Fruit fly (Drosophila melanogaster) whole organism, embryonic: Measurements from ENCODE around the gene mthl2.

Experiments used
- Aef1 ChIP-seq: fragments of 200-800 bp; sonication (Bioruptor generic); IDR thresholded peaks from 3 replicates; pipeline ENCODE4 v1.3.6; 2022; ENCODE audit warnings: missing biosample characterization, missing genetic modification characterization
- Blimp-1 ChIP-seq: fragments of 200-800 bp; sonication (Bioruptor generic); optimal IDR thresholded peaks from 3 replicates; lab custom pipeline; 2018; ENCODE audit warnings: missing biosample characterization, missing genetic modification characterization, mild to moderate bottlenecking, moderate library complexity, missing genetic modification reagents
- CG1024 ChIP-seq: fragments of 200-800 bp; sonication (Bioruptor generic); IDR thresholded peaks from 2 replicates; pipeline ENCODE4 v1.3.6; 2022; ENCODE audit warnings: missing biosample characterization, missing genetic modification characterization
- CG11085 ChIP-seq: fragments of 200-800 bp; sonication (Bioruptor generic); IDR thresholded peaks from 2 replicates; pipeline ENCODE4 v1.3.6; 2022; ENCODE audit warnings: missing biosample characterization, missing genetic modification characterization
- CG11560 ChIP-seq: fragments of 200-800 bp; sonication (Bioruptor generic); IDR thresholded peaks from 3 replicates; pipeline ENCODE4 v1.3.6; 2022; ENCODE audit warnings: missing biosample characterization, missing genetic modification characterization
- CG12104 ChIP-seq: fragments of 200-800 bp; sonication (Bioruptor generic); optimal IDR thresholded peaks from 3 replicates; lab custom pipeline; 2016; ENCODE audit warnings: missing biosample characterization, missing genetic modification characterization
- CG12155 ChIP-seq: fragments of 200-800 bp; sonication (Bioruptor generic); optimal IDR thresholded peaks from 3 replicates; lab custom pipeline; 2016; ENCODE audit warnings: missing biosample characterization, missing genetic modification characterization
- CG13624 ChIP-seq: fragments of 200-800 bp; sonication (Bioruptor generic); optimal IDR thresholded peaks from 2 replicates; lab custom pipeline; 2016; ENCODE audit warnings: missing biosample characterization, missing genetic modification characterization
- CG14860 ChIP-seq: fragments of 200-800 bp; sonication (Bioruptor generic); IDR thresholded peaks from 3 replicates; pipeline ENCODE4 v1.3.6; 2022; ENCODE audit warnings: missing biosample characterization, missing genetic modification characterization; ENCODE audit not compliant: partially characterized antibody
- CG15514 ChIP-seq: fragments of 200-800 bp; sonication (Bioruptor generic); optimal IDR thresholded peaks from 3 replicates; lab custom pipeline; 2017; ENCODE audit warnings: missing biosample characterization, missing genetic modification characterization, mild to moderate bottlenecking, moderate library complexity, missing genetic modification reagents
- CG18476 ChIP-seq: fragments of 200-800 bp; sonication (Bioruptor generic); optimal IDR thresholded peaks from 2 replicates; lab custom pipeline; 2016; ENCODE audit warnings: missing biosample characterization, mild to moderate bottlenecking, missing genetic modification characterization
- CG18619 ChIP-seq: fragments of 200-800 bp; sonication (Bioruptor generic); optimal IDR thresholded peaks from 3 replicates; lab custom pipeline; 2017; ENCODE audit warnings: missing biosample characterization, mild to moderate bottlenecking, missing genetic modification characterization
- CG31224 ChIP-seq: fragments of 200-800 bp; sonication (Bioruptor generic); IDR thresholded peaks from 2 replicates; pipeline ENCODE4 v1.3.6; 2022; ENCODE audit warnings: missing biosample characterization, missing genetic modification characterization
- CG31365 ChIP-seq: fragments of 200-800 bp; sonication (Bioruptor generic); optimal IDR thresholded peaks from 2 replicates; lab custom pipeline; 2018; ENCODE audit warnings: missing biosample characterization, mild to moderate bottlenecking, missing genetic modification characterization
- CG3163 ChIP-seq: fragments of 200-800 bp; sonication (Bioruptor generic); optimal IDR thresholded peaks from 3 replicates; lab custom pipeline; 2016; ENCODE audit warnings: missing biosample characterization, missing genetic modification characterization
- CG4404 ChIP-seq: fragments of 200-800 bp; sonication (Bioruptor generic); IDR thresholded peaks from 2 replicates; pipeline ENCODE4 v1.3.6; 2022; ENCODE audit warnings: missing biosample characterization, missing genetic modification characterization
- CG4730 ChIP-seq: fragments of 200-800 bp; sonication (Bioruptor generic); IDR thresholded peaks from 2 replicates; pipeline ENCODE4 v1.3.6; 2022; ENCODE audit warnings: missing biosample characterization, missing genetic modification characterization
- CG6175 ChIP-seq: fragments of 200-800 bp; sonication (Bioruptor generic); IDR thresholded peaks from 3 replicates; pipeline ENCODE4 v1.3.6; 2022; ENCODE audit warnings: missing biosample characterization, missing genetic modification characterization
- CG6765 ChIP-seq: fragments of 200-800 bp; sonication (Bioruptor generic); optimal IDR thresholded peaks from 3 replicates; lab custom pipeline; 2017; ENCODE audit warnings: missing biosample characterization, mild to moderate bottlenecking, missing genetic modification characterization
- CG7556 ChIP-seq: fragments of 200-800 bp; sonication (Bioruptor generic); optimal IDR thresholded peaks from 2 replicates; lab custom pipeline; 2017; ENCODE audit warnings: missing biosample characterization, mild to moderate bottlenecking, missing genetic modification characterization
- CG7987 ChIP-seq: fragments of 200-800 bp; sonication (Bioruptor generic); optimal IDR thresholded peaks from 2 replicates; lab custom pipeline; 2018; ENCODE audit warnings: missing biosample characterization, mild to moderate bottlenecking, missing genetic modification characterization, moderate library complexity
- CG8290 ChIP-seq, 3 experiments: fragments of 200-800 bp; sonication (Bioruptor generic); optimal IDR thresholded peaks; 2 replicates each; lab custom pipeline; 2016 to 2019; ENCODE audit warnings: missing biosample characterization in 3 of 3, missing genetic modification characterization in 3 of 3, mild to moderate bottlenecking in 2 of 3, moderate library complexity in 1 of 3
- Chrac-16 ChIP-seq: fragments of 200-800 bp; sonication (Bioruptor generic); optimal IDR thresholded peaks from 3 replicates; lab custom pipeline; 2016; ENCODE audit warnings: missing biosample characterization, missing genetic modification characterization
- CoRest ChIP-seq: fragments of 200-800 bp; sonication (Bioruptor generic); optimal IDR thresholded peaks from 3 replicates; lab custom pipeline; 2018; ENCODE audit warnings: missing biosample characterization, mild to moderate bottlenecking, missing genetic modification characterization, moderate library complexity
- D19B ChIP-seq: fragments of 200-800 bp; sonication (Bioruptor generic); optimal IDR thresholded peaks from 2 replicates; lab custom pipeline; 2017; ENCODE audit warnings: missing biosample characterization, mild to moderate bottlenecking, missing genetic modification characterization
- Dbx ChIP-seq: fragments of 200-800 bp; sonication (Bioruptor generic); IDR thresholded peaks from 3 replicates; pipeline ENCODE4 v1.3.6; 2022; ENCODE audit warnings: missing biosample characterization, missing genetic modification characterization
- Drgx ChIP-seq: fragments of 200-800 bp; sonication (Bioruptor generic); IDR thresholded peaks from 2 replicates; pipeline ENCODE4 v1.3.6; 2022; ENCODE audit warnings: missing biosample characterization, missing genetic modification characterization
- HLHmδ ChIP-seq: fragments of 200-800 bp; sonication (Bioruptor generic); optimal IDR thresholded peaks from 2 replicates; lab custom pipeline; 2018; ENCODE audit warnings: missing biosample characterization, mild to moderate bottlenecking, missing genetic modification characterization, moderate library complexity
- Hr51 ChIP-seq, 2 experiments: fragments of 200-800 bp; sonication (Bioruptor generic); optimal IDR thresholded peaks; 2 replicates in 1 of 2; 3 replicates in 1 of 2; lab custom pipeline; 2016 to 2018; ENCODE audit warnings: missing biosample characterization in 2 of 2, missing genetic modification characterization in 2 of 2, mild to moderate bottlenecking in 1 of 2, moderate library complexity in 1 of 2
- Kr ChIP-seq: fragments of 200-800 bp; sonication (Bioruptor generic); optimal IDR thresholded peaks from 2 replicates; lab custom pipeline; 2017; ENCODE audit warnings: missing biosample characterization, mild to moderate bottlenecking, missing genetic modification characterization
- MBD-R2 ChIP-seq: fragments of 200-800 bp; sonication (Bioruptor generic); IDR thresholded peaks from 2 replicates; pipeline ENCODE4 v1.3.6; 2022; ENCODE audit warnings: missing biosample characterization, missing genetic modification characterization
- Mrtf ChIP-seq: fragments of 200-800 bp; sonication (Bioruptor generic); IDR thresholded peaks from 3 replicates; pipeline ENCODE4 v1.3.6; 2022; ENCODE audit warnings: missing biosample characterization, missing genetic modification characterization
- Rx ChIP-seq: fragments of 200-800 bp; sonication (Bioruptor generic); IDR thresholded peaks from 2 replicates; pipeline ENCODE4 v1.3.6; 2022; ENCODE audit warnings: missing biosample characterization, missing genetic modification characterization
- Side ChIP-seq: fragments of 200-800 bp; sonication (Bioruptor generic); optimal IDR thresholded peaks from 2 replicates; lab custom pipeline; 2016; ENCODE audit warnings: missing biosample characterization, missing genetic modification characterization
- Sin3A ChIP-seq: fragments of >200 bp; optimal IDR thresholded peaks from 2 replicates; lab custom pipeline; 2018
- bigmax ChIP-seq: fragments of 200-800 bp; sonication (Bioruptor generic); optimal IDR thresholded peaks from 2 replicates; lab custom pipeline; 2018; ENCODE audit warnings: missing biosample characterization, mild to moderate bottlenecking, missing genetic modification characterization
- br ChIP-seq: fragments of >200 bp; optimal IDR thresholded peaks from 2 replicates; lab custom pipeline; 2017
- hkb ChIP-seq, 2 experiments: fragments of 200-800 bp in 1 of 2; fragments of >200 bp in 1 of 2; sonication (Bioruptor generic) in 1 of 2; IDR thresholded peaks in 1 of 2; optimal IDR thresholded peaks in 1 of 2; 2 replicates each; pipeline versions ENCODE4 v1.3.6 to Lab custom; 2017 to 2022; ENCODE audit warnings: missing biosample characterization in 1 of 2, missing genetic modification characterization in 1 of 2
- jumu ChIP-seq: fragments of 200-800 bp; sonication (Bioruptor generic); optimal IDR thresholded peaks from 3 replicates; lab custom pipeline; 2016; ENCODE audit warnings: missing biosample characterization, missing genetic modification characterization
- kni ChIP-seq: fragments of 200-800 bp; sonication (Bioruptor generic); optimal IDR thresholded peaks from 3 replicates; lab custom pipeline; 2017; ENCODE audit warnings: mild to moderate bottlenecking, missing biosample characterization, missing genetic modification reagents, missing genetic modification characterization
- p53 ChIP-seq: fragments of 200-800 bp; sonication (Bioruptor generic); optimal IDR thresholded peaks from 2 replicates; lab custom pipeline; 2016; ENCODE audit warnings: missing biosample characterization, missing genetic modification characterization
- scrt ChIP-seq: fragments of 200-800 bp; sonication (Bioruptor generic); optimal IDR thresholded peaks from 2 replicates; lab custom pipeline; 2018; ENCODE audit warnings: missing biosample characterization, mild to moderate bottlenecking, missing genetic modification characterization, moderate library complexity
- sima ChIP-seq: fragments of 200-800 bp; sonication (Bioruptor generic); optimal IDR thresholded peaks from 2 replicates; lab custom pipeline; 2016; ENCODE audit warnings: missing biosample characterization, missing genetic modification characterization
- sna ChIP-seq: fragments of 200-800 bp; sonication (Bioruptor generic); IDR thresholded peaks from 2 replicates; pipeline ENCODE4 v1.3.6; 2022; ENCODE audit warnings: missing biosample characterization, missing genetic modification characterization; ENCODE audit not compliant: partially characterized antibody
- ssp ChIP-seq: fragments of 200-800 bp; sonication (Bioruptor generic); IDR thresholded peaks from 2 replicates; pipeline ENCODE4 v1.3.6; 2022; ENCODE audit warnings: missing biosample characterization, missing genetic modification characterization
- sug ChIP-seq: fragments of 200-800 bp; optimal IDR thresholded peaks from 2 replicates; lab custom pipeline; 2019; ENCODE audit warnings: missing biosample characterization, mild to moderate bottlenecking, missing genetic modification characterization, moderate library complexity
- tna ChIP-seq: fragments of 200-800 bp; sonication (Bioruptor generic); IDR thresholded peaks from 2 replicates; pipeline ENCODE4 v1.3.6; 2022; ENCODE audit warnings: missing biosample characterization, missing genetic modification characterization; ENCODE audit not compliant: partially characterized antibody
- twi ChIP-seq: fragments of 200-800 bp; optimal IDR thresholded peaks from 2 replicates; lab custom pipeline; 2019; ENCODE audit warnings: missing biosample characterization, mild to moderate bottlenecking, missing genetic modification characterization, moderate library complexity
- vfl ChIP-seq: fragments of 200-800 bp; sonication (Bioruptor generic); optimal IDR thresholded peaks from 2 replicates; lab custom pipeline; 2016; ENCODE audit warnings: missing biosample characterization, missing genetic modification characterization
- yki ChIP-seq: fragments of >200 bp; optimal IDR thresholded peaks from 3 replicates; lab custom pipeline; 2018
- zfh2 ChIP-seq: fragments of 200-800 bp; sonication (Bioruptor generic); optimal IDR thresholded peaks from 2 replicates; lab custom pipeline; 2016; ENCODE audit warnings: missing biosample characterization, missing genetic modification characterization

mthl2 gene

DNA sequence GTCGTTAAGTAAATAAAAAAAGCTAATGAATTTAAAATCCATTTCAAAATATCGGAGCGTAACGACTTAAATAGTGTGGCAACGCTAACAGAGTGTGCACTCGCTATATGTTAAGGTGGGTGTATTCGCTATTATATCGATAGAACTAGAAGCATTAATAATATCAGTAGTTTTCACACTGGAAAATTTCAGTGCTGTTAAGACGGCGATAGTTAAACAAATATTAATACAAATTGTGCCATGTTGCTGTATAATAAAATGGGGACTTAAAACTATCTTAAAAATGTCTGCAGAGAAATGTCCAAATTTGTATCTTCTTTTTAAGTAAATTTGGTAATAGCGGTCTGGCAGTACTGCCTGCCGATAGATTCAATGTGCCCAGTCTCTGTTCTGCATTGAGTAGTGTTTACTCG, 21.3 kb upstream of the mthl2 start (continued):
- no peak for TF ChIP-seq scrt (GFP tag; lab: Kevin White, UChicago)
- TF ChIP-seq CG7556, result no peak
- peak; percentile 60 for TF ChIP-seq CG1024
- TF ChIP-seq Kr (GFP tag; lab: Kevin White, UChicago), result no peak
- peak; percentile 87 for TF ChIP-seq vfl
- peak; percentile 91 for TF ChIP-seq CoRest
- TF ChIP-seq zfh2, result peak; percentile 93
- no peak for TF ChIP-seq HLHmδ (GFP tag; lab: Kevin White, UChicago)
- TF ChIP-seq CG12104, result peak; percentile 70
- peak; percentile 78 for TF ChIP-seq CG14860
- TF ChIP-seq Chrac-16 (GFP tag; lab: Kevin White, UChicago), result peak; percentile 86
- no peak for TF ChIP-seq yki (lab: Kevin White, UChicago)
- TF ChIP-seq CG7987 (GFP tag; lab: Kevin White, UChicago), result peak; percentile 65
- TF ChIP-seq p53, result peak; percentile 52
- peak; percentile 82 for TF ChIP-seq CG6175
- peak; percentile 49 for TF ChIP-seq CG3163
- peak; percentile 90 for TF ChIP-seq Sin3A (lab: Kevin White, UChicago)
- TF ChIP-seq jumu, result peak; percentile 88
- TF ChIP-seq Side (GFP tag; lab: Kevin White, UChicago), result peak; percentile 78
- TF ChIP-seq Aef1 (GFP tag; lab: Robert Waterston, UW), result peak; percentile 94
- TF ChIP-seq ssp, result peak; percentile 92
- peak; percentile 90 for TF ChIP-seq CG15514 (GFP tag; lab: Kevin White, UChicago)
- no peak for TF ChIP-seq br (lab: Kevin White, UChicago)
- TF ChIP-seq Hr51 (GFP tag; optimal IDR thresholded peaks at IDR 0.05; lab: Kevin White, UChicago), result peak in 1 of 2 experiments; percentile 83
- TF ChIP-seq tna (GFP tag; lab: Robert Waterston, UW), result no peak; the same call in 1 of the 2 replicates
- TF ChIP-seq Drgx, result peak; percentile 80
- peak; percentile 51 for TF ChIP-seq sima (GFP tag; lab: Kevin White, UChicago)
- no peak for TF ChIP-seq D19B (GFP tag; lab: Kevin White, UChicago)
- TF ChIP-seq hkb (optimal IDR thresholded peaks at IDR 0.05; lab: Kevin White, UChicago), result no peak
- peak; percentile 76 for TF ChIP-seq hkb (GFP tag; IDR thresholded peaks at IDR 0.05; lab: Robert Waterston, UW)
- no peak for TF ChIP-seq sug (tag; lab: Kevin White, UChicago)
- TF ChIP-seq sna (GFP tag; lab: Robert Waterston, UW), result peak; percentile 86
- no peak for TF ChIP-seq twi (tag; lab: Kevin White, UChicago)
- TF ChIP-seq Blimp-1 (GFP tag; lab: Kevin White, UChicago), result no peak
- peak; percentile 84 for TF ChIP-seq CG11560
- TF ChIP-seq MBD-R2 (GFP tag; lab: Robert Waterston, UW), result peak; percentile 91
- TF ChIP-seq CG11085 (GFP tag; lab: Robert Waterston, UW), result peak; percentile 91
- peak; percentile 87 for TF ChIP-seq Mrtf
- TF ChIP-seq CG8290 (GFP tag; optimal IDR thresholded peaks at IDR 0.05; lab: Kevin White, UChicago), result peak; percentile 77
- no peak for TF ChIP-seq CG8290 (tag; optimal IDR thresholded peaks at IDR 0.05; lab: Kevin White, UChicago)
- peak; percentile 16 for TF ChIP-seq kni (GFP tag; lab: Kevin White, UChicago)
- peak; percentile 100 for TF ChIP-seq CG12155
- TF ChIP-seq Rx (GFP tag; lab: Robert Waterston, UW), result peak; percentile 92
- TF ChIP-seq CG4404 (GFP tag; lab: Robert Waterston, UW), result peak; percentile 90
- TF ChIP-seq CG18619 (GFP tag; lab: Kevin White, UChicago), result peak; percentile 75
- TF ChIP-seq CG31224, result peak; percentile 84
- peak; percentile 79 for TF ChIP-seq CG18476 (GFP tag; lab: Kevin White, UChicago)
- no peak for TF ChIP-seq CG6765
- TF ChIP-seq CG31365 (tag; lab: Kevin White, UChicago), result no peak
- TF ChIP-seq Dbx (GFP tag; lab: Robert Waterston, UW), result peak; percentile 91
- peak; percentile 85 for TF ChIP-seq CG4730 (GFP tag; lab: Robert Waterston, UW)
- no peak for TF ChIP-seq bigmax
- peak; percentile 90 for TF ChIP-seq CG13624 (GFP tag; lab: Kevin White, UChicago)
